Fruit fly (Drosophila melanogaster) whole organism, embryonic: Measurements from ENCODE around the gene pck.

ENCODE experiments used
- Atf3 ChIP-seq: fragments of 200-800 bp; sonication (Bioruptor generic); optimal IDR thresholded peaks from 3 replicates; lab custom pipeline; 2016; ENCODE audit warnings: missing biosample characterization, missing genetic modification characterization
- B-H2 ChIP-seq: fragments of 200-800 bp; sonication (Bioruptor generic); optimal IDR thresholded peaks from 2 replicates; lab custom pipeline; 2018; ENCODE audit warnings: missing biosample characterization, mild to moderate bottlenecking, missing genetic modification characterization
- C15 ChIP-seq: fragments of 200-800 bp; sonication (Bioruptor generic); IDR thresholded peaks from 3 replicates; pipeline ENCODE4 v1.3.6; 2022; ENCODE audit warnings: missing biosample characterization, missing genetic modification characterization
- CG10274 ChIP-seq: fragments of 200-800 bp; sonication (Bioruptor generic); optimal IDR thresholded peaks from 3 replicates; lab custom pipeline; 2017; ENCODE audit warnings: missing biosample characterization, mild to moderate bottlenecking, missing genetic modification characterization
- CG11560 ChIP-seq: fragments of 200-800 bp; sonication (Bioruptor generic); IDR thresholded peaks from 3 replicates; pipeline ENCODE4 v1.3.6; 2022; ENCODE audit warnings: missing biosample characterization, missing genetic modification characterization
- CG15011 ChIP-seq: fragments of 200-800 bp; sonication (Bioruptor generic); optimal IDR thresholded peaks from 3 replicates; lab custom pipeline; 2018; ENCODE audit warnings: missing biosample characterization, mild to moderate bottlenecking, missing genetic modification characterization
- CG18262 ChIP-seq: fragments of 200-800 bp; optimal IDR thresholded peaks from 3 replicates; lab custom pipeline; 2019; ENCODE audit warnings: missing biosample characterization, mild to moderate bottlenecking, missing genetic modification characterization, moderate library complexity
- CG2678 ChIP-seq: fragments of 200-800 bp; sonication (Bioruptor generic); optimal IDR thresholded peaks from 3 replicates; lab custom pipeline; 2019; ENCODE audit warnings: missing biosample characterization, mild to moderate bottlenecking, missing genetic modification characterization, moderate library complexity
- CG30020 ChIP-seq: fragments of 200-800 bp; optimal IDR thresholded peaks from 2 replicates; lab custom pipeline; 2019; ENCODE audit warnings: missing biosample characterization, mild to moderate bottlenecking, missing genetic modification characterization, moderate library complexity
- CG32772 ChIP-seq: fragments of 200-800 bp; sonication (Bioruptor generic); IDR thresholded peaks from 2 replicates; pipeline ENCODE4 v1.3.6; 2022; ENCODE audit warnings: missing biosample characterization, missing genetic modification characterization
- CG34224 ChIP-seq: fragments of 200-800 bp; sonication (Bioruptor generic); IDR thresholded peaks from 3 replicates; pipeline ENCODE4 v1.3.6; 2022; ENCODE audit warnings: missing biosample characterization, missing genetic modification characterization; ENCODE audit not compliant: partially characterized antibody
- CG34376 ChIP-seq: fragments of 200-800 bp; sonication (Bioruptor generic); optimal IDR thresholded peaks from 2 replicates; lab custom pipeline; 2018; ENCODE audit warnings: missing biosample characterization, mild to moderate bottlenecking, missing genetic modification characterization
- CG3847 ChIP-seq: fragments of 200-800 bp; sonication (Bioruptor generic); IDR thresholded peaks from 2 replicates; pipeline ENCODE4 v1.3.6; 2022; ENCODE audit warnings: missing biosample characterization, missing genetic modification characterization
- CG4404 ChIP-seq: fragments of 200-800 bp; sonication (Bioruptor generic); IDR thresholded peaks from 2 replicates; pipeline ENCODE4 v1.3.6; 2022; ENCODE audit warnings: missing biosample characterization, missing genetic modification characterization
- CG4820 ChIP-seq: fragments of 200-800 bp; sonication (Bioruptor generic); optimal IDR thresholded peaks from 3 replicates; lab custom pipeline; 2016; ENCODE audit warnings: missing biosample characterization, missing genetic modification characterization
- CG6689 ChIP-seq: fragments of 200-800 bp; sonication (Bioruptor generic); IDR thresholded peaks from 2 replicates; pipeline ENCODE4 v1.3.6; 2022; ENCODE audit warnings: missing biosample characterization, missing genetic modification characterization
- CG6813 ChIP-seq: fragments of 200-800 bp; sonication (Bioruptor generic); optimal IDR thresholded peaks from 2 replicates; lab custom pipeline; 2017; ENCODE audit warnings: missing biosample characterization, missing genetic modification characterization, mild to moderate bottlenecking, moderate library complexity, missing genetic modification reagents
- CG7271 ChIP-seq: fragments of 200-800 bp; sonication (Bioruptor generic); optimal IDR thresholded peaks from 2 replicates; lab custom pipeline; 2018; ENCODE audit warnings: missing biosample characterization, mild to moderate bottlenecking, missing genetic modification characterization, moderate library complexity
- CG8359 ChIP-seq: fragments of 200-800 bp; sonication (Bioruptor generic); optimal IDR thresholded peaks from 2 replicates; lab custom pipeline; 2017; ENCODE audit warnings: missing biosample characterization, mild to moderate bottlenecking, missing genetic modification characterization, borderline replicate concordance
- Dip2 ChIP-seq: fragments of 200-800 bp; sonication (Bioruptor generic); IDR thresholded peaks from 2 replicates; pipeline ENCODE4 v1.3.6; 2022; ENCODE audit warnings: missing biosample characterization, missing genetic modification characterization
- Dp ChIP-seq: fragments of 200-800 bp; sonication (Bioruptor generic); optimal IDR thresholded peaks from 2 replicates; lab custom pipeline; 2018; ENCODE audit warnings: missing biosample characterization, mild to moderate bottlenecking, missing genetic modification characterization, moderate library complexity
- Dref ChIP-seq: fragments of 200-800 bp; sonication (Bioruptor generic); IDR thresholded peaks from 2 replicates; pipeline ENCODE4 v1.3.6; 2022; ENCODE audit warnings: missing biosample characterization, missing genetic modification characterization
- Elba2 ChIP-seq: fragments of 200-800 bp; sonication (Bioruptor generic); optimal IDR thresholded peaks from 3 replicates; lab custom pipeline; 2016; ENCODE audit warnings: missing biosample characterization, missing genetic modification characterization
- Fer3 ChIP-seq: fragments of 200-800 bp; sonication (Bioruptor generic); optimal IDR thresholded peaks from 2 replicates; lab custom pipeline; 2018; ENCODE audit warnings: missing biosample characterization, mild to moderate bottlenecking, missing genetic modification characterization, moderate library complexity
- Sox100B ChIP-seq: fragments of 200-800 bp; sonication (Bioruptor generic); optimal IDR thresholded peaks from 3 replicates; lab custom pipeline; 2018; ENCODE audit warnings: missing biosample characterization, mild to moderate bottlenecking, missing genetic modification characterization
- Sry-δ ChIP-seq: fragments of 200-800 bp; sonication (Bioruptor generic); optimal IDR thresholded peaks from 2 replicates; lab custom pipeline; 2016; ENCODE audit warnings: missing biosample characterization, missing genetic modification characterization
- TFAM ChIP-seq: fragments of 200-800 bp; sonication (Bioruptor generic); optimal IDR thresholded peaks from 2 replicates; lab custom pipeline; 2017; ENCODE audit warnings: missing biosample characterization, missing genetic modification characterization, inconsistent platforms
- bsh ChIP-seq, 2 experiments: fragments of 200-800 bp; sonication (Bioruptor generic); optimal IDR thresholded peaks; 2 replicates each; lab custom pipeline; 2017 to 2018; ENCODE audit warnings: mild to moderate bottlenecking in 2 of 2, missing biosample characterization in 2 of 2, missing genetic modification characterization in 2 of 2, moderate library complexity in 1 of 2
- caup ChIP-seq: fragments of 200-800 bp; sonication (Bioruptor generic); optimal IDR thresholded peaks from 3 replicates; lab custom pipeline; 2017; ENCODE audit warnings: missing biosample characterization, mild to moderate bottlenecking, missing genetic modification characterization, moderate library complexity; ENCODE audit not compliant: severe bottlenecking
- ci ChIP-seq: fragments of 200-800 bp; sonication (Bioruptor generic); IDR thresholded peaks from 3 replicates; pipeline ENCODE4 v1.3.6; 2022; ENCODE audit warnings: missing biosample characterization, missing genetic modification characterization
- dmrt99B ChIP-seq: fragments of 200-800 bp; sonication (Bioruptor generic); optimal IDR thresholded peaks from 2 replicates; lab custom pipeline; 2018; ENCODE audit warnings: missing biosample characterization, mild to moderate bottlenecking, missing genetic modification characterization, moderate library complexity
- eve ChIP-seq, 2 experiments: fragments of >200 bp; optimal IDR thresholded peaks; 2 replicates each; lab custom pipeline; 2017; ENCODE audit warnings: missing biosample characterization in 2 of 2, missing genetic modification characterization in 2 of 2
- ewg ChIP-seq: fragments of 200-800 bp; sonication (Bioruptor generic); optimal IDR thresholded peaks from 3 replicates; lab custom pipeline; 2017; ENCODE audit warnings: mild to moderate bottlenecking, missing biosample characterization, missing genetic modification reagents, missing genetic modification characterization
- h ChIP-seq: fragments of >200 bp; optimal IDR thresholded peaks from 2 replicates; lab custom pipeline; 2017
- hbn ChIP-seq: fragments of 200-800 bp; sonication (Bioruptor generic); IDR thresholded peaks from 2 replicates; pipeline ENCODE4 v1.3.6; 2022; ENCODE audit warnings: missing biosample characterization, missing genetic modification characterization; ENCODE audit not compliant: partially characterized antibody
- hkb ChIP-seq, 2 experiments: fragments of 200-800 bp in 1 of 2; fragments of >200 bp in 1 of 2; sonication (Bioruptor generic) in 1 of 2; IDR thresholded peaks in 1 of 2; optimal IDR thresholded peaks in 1 of 2; 2 replicates each; pipeline versions ENCODE4 v1.3.6 to Lab custom; 2017 to 2022; ENCODE audit warnings: missing biosample characterization in 1 of 2, missing genetic modification characterization in 1 of 2
- lola ChIP-seq, 3 experiments: fragments of >200 bp in 2 of 3; fragments of 200-800 bp in 1 of 3; sonication (Bioruptor generic) in 1 of 3; optimal IDR thresholded peaks; 2 replicates each; lab custom pipeline; 2017 to 2019; ENCODE audit warnings: missing biosample characterization in 3 of 3, missing genetic modification characterization in 3 of 3, mild to moderate bottlenecking in 1 of 3, moderate library complexity in 1 of 3
- maf-S ChIP-seq: fragments of 200-800 bp; sonication (Bioruptor generic); optimal IDR thresholded peaks from 2 replicates; lab custom pipeline; 2016; ENCODE audit warnings: missing biosample characterization, missing genetic modification characterization
- pho ChIP-seq: fragments of 200-800 bp; sonication (Bioruptor generic); optimal IDR thresholded peaks from 2 replicates; lab custom pipeline; 2016; ENCODE audit warnings: missing biosample characterization, missing genetic modification characterization
- pros ChIP-seq: fragments of 200-800 bp; sonication (Bioruptor generic); optimal IDR thresholded peaks from 3 replicates; lab custom pipeline; 2019; ENCODE audit warnings: missing biosample characterization, mild to moderate bottlenecking, missing genetic modification characterization, moderate library complexity
- repo ChIP-seq: fragments of 200-800 bp; sonication (Bioruptor generic); optimal IDR thresholded peaks from 2 replicates; lab custom pipeline; 2016; ENCODE audit warnings: missing biosample characterization, missing genetic modification characterization
- ro ChIP-seq: fragments of 200-800 bp; sonication (Bioruptor generic); IDR thresholded peaks from 2 replicates; pipeline ENCODE4 v1.3.6; 2022; ENCODE audit warnings: missing biosample characterization, missing genetic modification characterization
- sna ChIP-seq: fragments of 200-800 bp; sonication (Bioruptor generic); IDR thresholded peaks from 2 replicates; pipeline ENCODE4 v1.3.6; 2022; ENCODE audit warnings: missing biosample characterization, missing genetic modification characterization; ENCODE audit not compliant: partially characterized antibody
- sob ChIP-seq: fragments of 200-800 bp; sonication (Bioruptor generic); IDR thresholded peaks from 2 replicates; pipeline ENCODE4 v1.3.6; 2022; ENCODE audit warnings: missing biosample characterization, missing genetic modification characterization
- tin ChIP-seq: fragments of 200-800 bp; sonication (Bioruptor generic); optimal IDR thresholded peaks from 3 replicates; lab custom pipeline; 2016; ENCODE audit warnings: missing biosample characterization, missing genetic modification characterization
- tna ChIP-seq: fragments of 200-800 bp; sonication (Bioruptor generic); IDR thresholded peaks from 2 replicates; pipeline ENCODE4 v1.3.6; 2022; ENCODE audit warnings: missing biosample characterization, missing genetic modification characterization; ENCODE audit not compliant: partially characterized antibody
- vnd ChIP-seq: fragments of 200-800 bp; sonication (Bioruptor generic); IDR thresholded peaks from 3 replicates; pipeline ENCODE4 v1.3.6; 2022; ENCODE audit warnings: missing biosample characterization, missing genetic modification characterization; ENCODE audit not compliant: partially characterized antibody
- wdn ChIP-seq: fragments of 200-800 bp; sonication (Bioruptor generic); IDR thresholded peaks from 2 replicates; pipeline ENCODE4 v1.3.6; 2022; ENCODE audit warnings: missing biosample characterization, missing genetic modification characterization

The pck gene

dm6 chrX:1482840-1483518, 12.5 kb downstream of the pck start, which contains the start of the genes sta and inc (continued):
- TF ChIP-seq hkb (optimal IDR thresholded peaks at IDR 0.05; lab: Kevin White, UChicago) (peak; percentile 35), hkb (GFP tag; IDR thresholded peaks at IDR 0.05; lab: Robert Waterston, UW) (peak; percentile 74), h (lab: Kevin White, UChicago) (no peak), CG6689 (GFP tag; lab: Robert Waterston, UW) (no peak), Atf3 (GFP tag; lab: Kevin White, UChicago) (no peak), maf-S (GFP tag; lab: Kevin White, UChicago) (peak; percentile 24), repo (GFP tag; lab: Kevin White, UChicago) (peak; percentile 54), ci (GFP tag; lab: Robert Waterston, UW) (peak; percentile 89), pho (GFP tag; lab: Kevin White, UChicago) (peak; percentile 42), CG11560 (tag; lab: Robert Waterston, UW) (no peak), ewg (GFP tag; lab: Kevin White, UChicago) (peak; percentile 72), wdn (GFP tag; lab: Robert Waterston, UW) (peak; percentile 33; the same call in 1 of the 2 replicates), tna (GFP tag; lab: Robert Waterston, UW) (no peak), bsh (GFP tag; optimal IDR thresholded peaks at IDR 0.05; lab: Kevin White, UChicago) (peak in 1 of 2 experiments; percentile 49), CG18262 (tag; lab: Kevin White, UChicago) (peak; percentile 63), Sry-δ (GFP tag; lab: Kevin White, UChicago) (peak; percentile 82), pros (GFP tag; lab: Kevin White, UChicago) (peak; percentile 32), CG8359 (GFP tag; lab: Kevin White, UChicago) (peak; percentile 10), Elba2 (GFP tag; lab: Kevin White, UChicago) (no peak), dmrt99B (tag; lab: Kevin White, UChicago) (peak; percentile 49), hbn (GFP tag; lab: Robert Waterston, UW) (peak; percentile 57), CG3847 (peak; percentile 68), ro (GFP tag; lab: Robert Waterston, UW) (no peak), Fer3 (peak; percentile 68), B-H2 (GFP tag; lab: Kevin White, UChicago) (peak; percentile 81), Sox100B (GFP tag; lab: Kevin White, UChicago) (no peak), tin (GFP tag; lab: Kevin White, UChicago) (peak; percentile 31), caup (GFP tag; lab: Kevin White, UChicago) (peak; percentile 87), CG30020 (tag; lab: Kevin White, UChicago) (peak; percentile 26), eve (GFP tag; optimal IDR thresholded peaks at IDR 0.05; lab: Kevin White, UChicago) (no peak), CG7271 (peak; percentile 73), CG34224 (GFP tag; lab: Robert Waterston, UW) (peak; percentile 67), TFAM (GFP tag; lab: Kevin White, UChicago) (no peak), CG15011 (GFP tag; lab: Kevin White, UChicago) (no peak), lola (GFP tag; optimal IDR thresholded peaks at IDR 0.05; lab: Kevin White, UChicago) (no peak), sob (GFP tag; lab: Robert Waterston, UW) (peak; percentile 78), CG32772 (no peak), Dp (GFP tag; lab: Kevin White, UChicago) (peak; percentile 90), Dref (GFP tag; lab: Robert Waterston, UW) (peak; percentile 72), CG4404 (GFP tag; lab: Robert Waterston, UW) (no peak), C15 (0 out of 3 replicates have a peak, but pooled peaks have one; percentile 14), sna (peak; percentile 44), CG2678 (tag; lab: Kevin White, UChicago) (peak; percentile 65), vnd (GFP tag; lab: Robert Waterston, UW) (no peak), CG4820 (no peak), CG10274 (peak; percentile 60), CG6813 (GFP tag; lab: Kevin White, UChicago) (peak; percentile 86), CG34376 (peak; percentile 92), Dip2 (GFP tag; lab: Robert Waterston, UW) (no peak)
